Fruit fly (Drosophila melanogaster) whole organism: ENCODE measurements around the gene CG14370.

Experiments
- CG8478 ChIP-seq: fragments of >200 bp; optimal IDR thresholded peaks from 2 replicates; lab custom pipeline; 2018; ENCODE audit warnings: inconsistent platforms
- Dll ChIP-seq: fragments of >200 bp; optimal IDR thresholded peaks from 2 replicates; lab custom pipeline; 2017
- EcR ChIP-seq, 2 experiments: fragments of >200 bp; optimal IDR thresholded peaks; 2 replicates each; lab custom pipeline; 2017; ENCODE audit warnings: missing biosample characterization in 2 of 2, missing genetic modification characterization in 2 of 2, missing genetic modification reagents in 2 of 2
- pan ChIP-seq: fragments of >200 bp; optimal IDR thresholded peaks from 2 replicates; lab custom pipeline; 2017
- psq ChIP-seq: fragments of >200 bp; optimal IDR thresholded peaks from 2 replicates; lab custom pipeline; 2017
- usp ChIP-seq: fragments of >200 bp; optimal IDR thresholded peaks from 2 replicates; lab custom pipeline; 2017; ENCODE audit warnings: missing biosample characterization, missing genetic modification characterization, mixed read lengths

The CG14370 gene

DNA sequence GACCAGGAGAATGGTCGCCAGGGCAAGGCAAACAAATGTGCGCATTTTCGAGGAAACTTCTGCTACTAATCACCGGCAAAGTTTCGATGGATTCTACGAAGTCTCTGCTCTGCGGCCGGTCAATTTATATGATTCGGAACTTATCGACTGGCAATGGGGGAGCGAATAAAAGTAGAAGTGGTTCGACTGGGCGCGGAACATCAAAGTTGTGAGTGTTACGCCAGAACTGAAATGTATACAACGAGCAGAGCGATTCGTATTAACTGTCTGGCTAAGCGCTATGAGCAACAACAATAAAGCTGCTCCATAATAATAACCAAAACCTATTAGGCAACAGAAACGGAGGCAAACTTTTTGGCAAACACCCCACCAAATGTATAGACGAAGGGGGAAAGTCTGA lies 24.5 kb downstream of the CG14370 start, which contains the start of gene CG9757:
Gene CG9757 (minus strand): TSS at position 101 of the 400 bp plus-strand sequence.
- no peak for TF ChIP-seq pan
- no peak for TF ChIP-seq CG8478 (lab: Kevin White, UChicago)
- no peak for TF ChIP-seq Dll (lab: Kevin White, UChicago)
- TF ChIP-seq usp (GFP tag; lab: Kevin White, UChicago), result no peak
- TF ChIP-seq EcR (GFP tag; optimal IDR thresholded peaks at IDR 0.05; lab: Kevin White, UChicago), result no peak
- no peak for TF ChIP-seq psq

dm6 chr3R:13615007-13615406 lies 27.2 kb downstream of the CG14370 start:
- no peak for TF ChIP-seq pan
- TF ChIP-seq EcR (GFP tag; optimal IDR thresholded peaks at IDR 0.05; lab: Kevin White, UChicago), result no peak
- no peak for TF ChIP-seq usp (GFP tag; lab: Kevin White, UChicago)
- TF ChIP-seq CG8478 (lab: Kevin White, UChicago), result no peak
- no peak for TF ChIP-seq Dll (lab: Kevin White, UChicago)
- no peak for TF ChIP-seq psq

- no peak for TF ChIP-seq Dll (lab: Kevin White, UChicago)
- no peak for TF ChIP-seq psq
- no peak for TF ChIP-seq pan
- TF ChIP-seq CG8478 (lab: Kevin White, UChicago), result no peak
- no peak for TF ChIP-seq usp (GFP tag; lab: Kevin White, UChicago)
- TF ChIP-seq EcR (GFP tag; optimal IDR thresholded peaks at IDR 0.05; lab: Kevin White, UChicago), result no peak
These were observed 27.8 kb downstream of the CG14370 start, which contains the start of gene CG9269 for dm6 chr3R:13615617-13616016. Gene CG9269 (plus strand): TSS chr3R:13615917.

dm6 chr3R:13617228-13617627 lies 29.4 kb downstream of the CG14370 start:
- no peak for TF ChIP-seq CG8478 (lab: Kevin White, UChicago)
- no peak for TF ChIP-seq pan
- TF ChIP-seq EcR (GFP tag; optimal IDR thresholded peaks at IDR 0.05; lab: Kevin White, UChicago), result no peak
- no peak for TF ChIP-seq psq
- TF ChIP-seq Dll (lab: Kevin White, UChicago), result no peak
- TF ChIP-seq usp (GFP tag; lab: Kevin White, UChicago), result no peak

DNA sequence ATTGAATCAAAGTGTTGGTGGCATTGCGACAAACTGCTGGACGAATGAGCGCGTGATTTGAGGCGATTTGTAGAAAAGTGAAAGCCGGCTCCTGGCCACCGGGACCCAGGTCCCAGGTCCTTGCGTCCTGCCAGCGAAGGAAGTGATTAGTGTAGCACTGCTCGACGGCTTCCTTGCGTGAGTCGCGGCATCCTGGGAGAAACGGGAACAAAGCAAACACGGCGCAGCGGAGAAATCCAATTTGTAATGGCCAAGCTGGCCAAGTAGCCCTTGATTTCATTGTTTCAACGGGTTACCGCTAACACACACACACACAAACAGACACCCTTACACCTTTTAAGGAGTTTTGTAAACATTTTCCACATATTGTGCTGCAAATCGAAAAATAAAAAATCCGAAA lies 43.8 kb downstream of the CG14370 start, which contains the start of gene CG10841:
Gene CG10841 (plus strand): TSS at position 301 of the 400 bp plus-strand sequence.
- TF ChIP-seq EcR (GFP tag; optimal IDR thresholded peaks at IDR 0.05; lab: Kevin White, UChicago), result no peak
- TF ChIP-seq psq, result no peak
- no peak for TF ChIP-seq pan
- TF ChIP-seq Dll (lab: Kevin White, UChicago), result no peak
- no peak for TF ChIP-seq CG8478 (lab: Kevin White, UChicago)
- TF ChIP-seq usp (GFP tag; lab: Kevin White, UChicago), result no peak
